Fruit fly (Drosophila melanogaster): ENCODE data around the gene yata.

yata gene

DNA sequence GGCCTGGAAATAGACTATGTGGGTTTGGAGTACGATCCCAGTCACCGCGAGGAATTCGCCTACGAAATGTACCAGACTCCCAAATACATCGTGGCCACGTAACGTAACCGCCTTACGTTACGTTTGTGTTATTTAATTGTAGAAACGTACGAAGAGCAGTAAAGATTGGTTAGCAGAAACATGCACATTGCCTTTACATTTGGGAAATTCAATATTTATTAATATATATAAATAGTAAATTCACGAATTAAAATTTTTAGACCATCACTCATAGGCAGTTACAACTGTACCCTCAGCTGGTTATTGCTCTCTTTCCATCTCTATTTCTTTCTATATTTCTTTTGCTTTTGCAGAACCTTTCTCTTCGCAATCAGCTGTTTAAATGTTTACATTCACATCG lies 11.1 kb upstream of the yata start, which contains the start of gene Gnpnat (continued):
- TF ChIP-seq Deaf1 (tag; optimal IDR thresholded peaks at IDR 0.05) (peak; percentile 26), vvl (GFP tag; IDR thresholded peaks at IDR 0.05) (no peak), Spps (tag; optimal IDR thresholded peaks at IDR 0.05) (peak; percentile 29), CG3281 (GFP tag; optimal IDR thresholded peaks at IDR 0.05) (peak; percentile 55), lola (GFP tag; optimal IDR thresholded peaks at IDR 0.05) (peak in 1 of 3 experiments; percentile 27), Eip74EF (GFP tag; optimal IDR thresholded peaks at IDR 0.05) (peak in 1 of 2 experiments; percentile 25), Hr51 (GFP tag; optimal IDR thresholded peaks at IDR 0.05) (peak in 1 of 2 experiments; percentile 57), tin (GFP tag; optimal IDR thresholded peaks at IDR 0.05) (peak; percentile 19), Ssrp (tag; optimal IDR thresholded peaks at IDR 0.05) (peak; percentile 39), org-1 (GFP tag; optimal IDR thresholded peaks at IDR 0.05) (peak; percentile 56), CG4854 (GFP tag; optimal IDR thresholded peaks at IDR 0.05) (no peak), Chrac-16 (GFP tag; optimal IDR thresholded peaks at IDR 0.05) (peak; percentile 5), Jarid2 (GFP tag; optimal IDR thresholded peaks at IDR 0.05) (peak; percentile 14), CG1603 (tag; optimal IDR thresholded peaks at IDR 0.05) (peak; percentile 74), chinmo (GFP tag; IDR thresholded peaks at IDR 0.05; ENCODE audit: partially characterized antibody) (no peak), zen (tag; optimal IDR thresholded peaks at IDR 0.05) (peak; percentile 31), CG6254 (GFP tag; optimal IDR thresholded peaks at IDR 0.05) (peak; percentile 57), CG7839 (tag; optimal IDR thresholded peaks at IDR 0.05) (peak; percentile 69), hth (optimal IDR thresholded peaks at IDR 0.05) (no peak), Hand (GFP tag; optimal IDR thresholded peaks at IDR 0.05) (peak; percentile 38), odd (GFP tag; optimal IDR thresholded peaks at IDR 0.05) (peak; percentile 39), HLH4C (GFP tag; IDR thresholded peaks at IDR 0.05; ENCODE audit: partially characterized antibody) (no peak), Dek (tag; optimal IDR thresholded peaks at IDR 0.05) (peak; percentile 51), Fer1 (GFP tag; optimal IDR thresholded peaks at IDR 0.05) (peak; percentile 66), bsh (GFP tag; optimal IDR thresholded peaks at IDR 0.05) (peak in 1 of 2 experiments; percentile 73), NfI (GFP tag; optimal IDR thresholded peaks at IDR 0.05) (peak; percentile 48), jumu (GFP tag; optimal IDR thresholded peaks at IDR 0.05) (peak; percentile 12), CG10267 (tag; optimal IDR thresholded peaks at IDR 0.05) (peak; percentile 46), CG30431 (GFP tag; optimal IDR thresholded peaks at IDR 0.05) (peak; percentile 5), CG15696 (tag; optimal IDR thresholded peaks at IDR 0.05) (peak; percentile 46), CG6683 (GFP tag; optimal IDR thresholded peaks at IDR 0.05) (peak; percentile 15), ham (GFP tag; IDR thresholded peaks at IDR 0.05) (no peak), CG15269 (tag; optimal IDR thresholded peaks at IDR 0.05) (peak; percentile 62), Camta (GFP tag; optimal IDR thresholded peaks at IDR 0.05) (no peak), CG1602 (GFP tag; optimal IDR thresholded peaks at IDR 0.05) (peak; percentile 32), Hmr (GFP tag; optimal IDR thresholded peaks at IDR 0.05) (peak; percentile 74), fd3F (GFP tag; optimal IDR thresholded peaks at IDR 0.05) (peak; percentile 38), cas (GFP tag; IDR thresholded peaks at IDR 0.05) (no peak), Hr3 (GFP tag; optimal IDR thresholded peaks at IDR 0.05) (peak; percentile 6), CG32767 (GFP tag; IDR thresholded peaks at IDR 0.05) (no peak), oc (tag; optimal IDR thresholded peaks at IDR 0.05) (peak; percentile 36), B-H2 (GFP tag; optimal IDR thresholded peaks at IDR 0.05) (peak; percentile 11), Six4 (GFP tag; optimal IDR thresholded peaks at IDR 0.05) (peak; percentile 55), CG30403 (GFP tag; optimal IDR thresholded peaks at IDR 0.05) (peak; percentile 64)

All from whole organism, embryonic.